Fruit fly (Drosophila melanogaster) whole organism, adult: ENCODE data around the gene fau.

ENCODE experiments used
- CG11617 ChIP-seq: fragments of 200-800 bp; sonication (Bioruptor generic); optimal IDR thresholded peaks from 2 replicates; lab custom pipeline; 2017; ENCODE audit warnings: mild to moderate bottlenecking, missing biosample characterization, missing genetic modification reagents, missing genetic modification characterization
- CG7101 ChIP-seq: fragments of 200-800 bp; sonication (Bioruptor generic); optimal IDR thresholded peaks from 2 replicates; lab custom pipeline; 2018; ENCODE audit warnings: missing biosample characterization, mild to moderate bottlenecking, missing genetic modification characterization, moderate library complexity
- bab1 ChIP-seq: fragments of 200-800 bp; sonication (Bioruptor generic); optimal IDR thresholded peaks from 3 replicates; lab custom pipeline; 2019; ENCODE audit warnings: missing biosample characterization, mild to moderate bottlenecking, missing genetic modification characterization, moderate library complexity
- kay ChIP-seq: fragments of 200-800 bp; sonication (Bioruptor generic); peaks from one replicate; lab custom pipeline; 2016; ENCODE audit warnings: missing biosample characterization, missing genetic modification characterization, borderline replicate concordance
- ovo ChIP-seq: fragments of 200-800 bp; sonication (Bioruptor generic); optimal IDR thresholded peaks from 2 replicates; lab custom pipeline; 2016; ENCODE audit warnings: missing biosample characterization, missing genetic modification characterization

dm6 chr3R:10780161-10780560 lies 3.0 kb upstream of the fau start:
- TF ChIP-seq ovo (GFP tag; lab: Kevin White, UChicago) (no peak), kay (GFP tag; lab: Kevin White, UChicago) (no peak), bab1 (GFP tag; lab: Kevin White, UChicago) (no peak), CG11617 (GFP tag; lab: Kevin White, UChicago) (no peak), CG7101 (tag; lab: Kevin White, UChicago) (no peak)
